Fruit fly (Drosophila melanogaster) S2 (cell line): ENCODE measurements around the gene AhcyL1.

Experiments used
- CG8478 ChIP-seq: fragments of >200 bp; optimal IDR thresholded peaks from 2 replicates; lab custom pipeline; 2018
- CTCF ChIP-seq, 2 experiments: fragments of >200 bp; optimal IDR thresholded peaks; 2 replicates each; lab custom pipeline; 2018

DNA sequence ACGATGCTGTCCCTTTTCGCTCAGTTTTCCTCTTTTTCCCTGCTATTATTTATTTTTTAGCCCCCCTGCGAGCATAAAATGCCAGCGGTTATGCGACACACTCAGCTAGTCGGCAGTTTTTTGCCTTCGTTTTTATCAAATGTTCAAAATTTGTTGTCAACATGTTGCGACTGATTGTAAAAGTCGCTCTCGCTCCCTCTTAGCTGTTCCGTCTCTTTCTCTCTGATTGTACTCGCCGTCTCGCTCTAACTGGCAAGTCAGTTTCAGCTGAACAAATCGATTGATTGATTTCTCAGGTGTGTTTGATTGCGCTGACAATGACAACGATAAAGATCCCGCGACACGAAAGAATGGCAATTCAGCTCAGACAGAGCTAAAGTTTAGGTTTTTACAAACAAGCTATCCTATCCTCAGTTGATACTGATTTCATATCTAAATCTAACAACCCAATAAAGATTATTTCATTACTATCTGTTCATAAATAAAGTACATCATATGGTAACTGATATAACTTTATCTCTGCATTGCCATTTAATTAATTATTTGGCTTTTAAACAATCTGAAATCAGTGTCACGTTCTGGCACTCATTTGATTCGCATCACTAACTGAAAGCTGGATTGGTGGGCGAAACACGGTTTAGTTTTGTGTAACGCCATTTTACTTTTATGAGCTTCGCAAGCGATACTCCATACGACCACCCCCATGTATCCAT, 26.3 kb downstream of the AhcyL1 start:
- no peak for TF ChIP-seq CTCF (optimal IDR thresholded peaks at IDR 0.05; lab: Kevin White, UChicago)
- TF ChIP-seq CG8478 (lab: Kevin White, UChicago) = no peak
